Fruit fly (Drosophila melanogaster): ENCODE measurements around the gene CG34162.

- TF ChIP-seq EcR (GFP tag; optimal IDR thresholded peaks at IDR 0.05) (no peak), pan (optimal IDR thresholded peaks at IDR 0.05) (no peak), Dll (optimal IDR thresholded peaks at IDR 0.05) (no peak), usp (GFP tag; optimal IDR thresholded peaks at IDR 0.05) (no peak), psq (optimal IDR thresholded peaks at IDR 0.05) (no peak), CG8478 (optimal IDR thresholded peaks at IDR 0.05) (no peak)
These were observed 28.9 kb upstream of the CG34162 start for dm6 chr2L:11502698-11503097.

Measured in whole organism.